Fruit fly (Drosophila melanogaster): ENCODE measurements around the gene Iml1.

Gene Iml1

DNA sequence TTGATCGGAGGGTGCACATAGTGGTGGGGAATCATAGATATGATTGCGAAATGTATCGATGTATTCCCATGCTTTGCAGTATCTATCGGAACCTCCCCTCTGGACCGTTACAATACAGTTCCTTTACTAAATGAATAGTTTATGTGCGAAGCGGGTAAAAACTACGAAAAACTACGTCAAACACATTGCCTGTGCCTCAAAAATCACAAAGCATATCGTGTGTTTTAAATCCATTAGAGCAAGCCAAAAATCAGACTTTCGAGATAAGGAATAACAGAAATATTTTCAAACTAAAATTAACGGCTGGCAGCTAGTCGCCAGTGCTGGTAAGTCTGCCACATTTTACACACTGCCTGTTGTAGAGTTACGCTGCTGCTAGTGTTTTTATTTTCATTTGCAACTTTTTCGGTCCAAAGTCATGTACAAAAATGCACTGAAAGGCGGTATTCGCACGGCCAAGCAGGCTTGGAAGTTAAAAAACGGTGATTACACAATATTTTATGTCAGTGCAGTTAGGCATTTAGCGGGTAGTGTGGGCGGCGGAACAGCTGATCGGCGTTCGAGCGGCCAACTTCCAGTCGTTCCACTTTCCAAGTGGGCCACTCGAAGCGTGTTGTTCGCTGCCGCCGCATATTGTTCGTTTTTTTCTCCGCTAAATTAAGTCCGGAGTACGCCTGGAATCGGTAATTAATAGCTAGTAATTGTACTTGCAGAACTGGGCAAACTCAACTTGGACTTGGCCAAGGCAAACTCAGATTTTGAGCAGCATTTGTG, 16.4 kb downstream of the Iml1 start (continued):
- TF ChIP-seq Optix (GFP tag; IDR thresholded peaks at IDR 0.05) (peak; percentile 69; the same call in 2 of the 3 replicates), CG13296 (GFP tag; optimal IDR thresholded peaks at IDR 0.05) (no peak), Hey (tag; optimal IDR thresholded peaks at IDR 0.05) (no peak), slbo (GFP tag; IDR thresholded peaks at IDR 0.05) (peak; percentile 80), Hr39 (optimal IDR thresholded peaks at IDR 0.05) (no peak), knrl (GFP tag; IDR thresholded peaks at IDR 0.05; ENCODE audit: partially characterized antibody) (peak; percentile 81), gce (GFP tag; IDR thresholded peaks at IDR 0.05) (0 out of 3 replicates have a peak, but pooled peaks have one; percentile 38), Opbp (GFP tag; IDR thresholded peaks at IDR 0.05; ENCODE audit: partially characterized antibody) (peak; percentile 87), CG15479 (GFP tag; optimal IDR thresholded peaks at IDR 0.05) (no peak), pb (GFP tag; optimal IDR thresholded peaks at IDR 0.05) (no peak), CG11504 (tag; optimal IDR thresholded peaks at IDR 0.05) (no peak), CG10431 (GFP tag; optimal IDR thresholded peaks at IDR 0.05) (no peak), CG6854 (GFP tag; optimal IDR thresholded peaks at IDR 0.05) (peak; percentile 31), ind (GFP tag; optimal IDR thresholded peaks at IDR 0.05) (peak; percentile 77), Oli (tag; optimal IDR thresholded peaks at IDR 0.05) (no peak), CG13123 (GFP tag; optimal IDR thresholded peaks at IDR 0.05) (peak; percentile 63), fd96Cb (tag; optimal IDR thresholded peaks at IDR 0.05) (no peak), ab (GFP tag; optimal IDR thresholded peaks at IDR 0.05) (peak; percentile 5), wdn (GFP tag; IDR thresholded peaks at IDR 0.05) (peak; percentile 53; the same call in 1 of the 2 replicates), Ets65A (GFP tag) (peak; percentile 97), gem (tag; optimal IDR thresholded peaks at IDR 0.05) (no peak), CG11398 (GFP tag; optimal IDR thresholded peaks at IDR 0.05) (peak; percentile 16), Lhr (GFP tag; optimal IDR thresholded peaks at IDR 0.05) (peak; percentile 36), jing (GFP tag; optimal IDR thresholded peaks at IDR 0.05) (no peak), ato (GFP tag; IDR thresholded peaks at IDR 0.05; ENCODE audit: partially characterized antibody) (peak; percentile 36; the same call in 1 of the 2 replicates), CG31388 (GFP tag; optimal IDR thresholded peaks at IDR 0.05) (peak; percentile 16), Fer2 (tag; optimal IDR thresholded peaks at IDR 0.05) (no peak), CG9797 (GFP tag; optimal IDR thresholded peaks at IDR 0.05) (peak; percentile 46), CG14860 (GFP tag; IDR thresholded peaks at IDR 0.05; ENCODE audit: partially characterized antibody) (peak; percentile 62; the same call in 2 of the 3 replicates), CG2202 (tag; optimal IDR thresholded peaks at IDR 0.05) (no peak), gcm (GFP tag; optimal IDR thresholded peaks at IDR 0.05) (no peak), HHEX (GFP tag; optimal IDR thresholded peaks at IDR 0.05) (no peak), CG42726 (GFP tag; IDR thresholded peaks at IDR 0.05; ENCODE audit: partially characterized antibody) (peak; percentile 83), HLH4C (GFP tag; IDR thresholded peaks at IDR 0.05; ENCODE audit: partially characterized antibody) (peak; percentile 74), croc (GFP tag; conservative IDR thresholded peaks at IDR 0.05) (no peak), BEAF-32 (GFP tag; optimal IDR thresholded peaks at IDR 0.05) (peak; percentile 94), CG10543 (GFP tag; optimal IDR thresholded peaks at IDR 0.05) (peak; percentile 22), CG11723 (GFP tag; optimal IDR thresholded peaks at IDR 0.05) (no peak), nom (GFP tag; optimal IDR thresholded peaks at IDR 0.05) (peak; percentile 67), peb (GFP tag; IDR thresholded peaks at IDR 0.05) (no peak), Dref (GFP tag; IDR thresholded peaks at IDR 0.05) (peak; percentile 79), Mad (GFP tag; optimal IDR thresholded peaks at IDR 0.05) (peak; percentile 77), aop (GFP tag; IDR thresholded peaks at IDR 0.05) (no peak), CG15514 (GFP tag; optimal IDR thresholded peaks at IDR 0.05) (peak; percentile 93), YL-1 (GFP tag; optimal IDR thresholded peaks at IDR 0.05) (peak; percentile 43), NC2β (GFP tag; optimal IDR thresholded peaks at IDR 0.05) (peak; percentile 62), CG33213 (GFP tag; optimal IDR thresholded peaks at IDR 0.05) (peak; percentile 60), cato (GFP tag; optimal IDR thresholded peaks at IDR 0.05; ENCODE audit: borderline replicate concordance) (peak; percentile 12)

All from whole organism, embryonic.